Fruit fly (Drosophila melanogaster): Measurements from ENCODE around the gene Fkbp59.

Gene Fkbp59

DNA sequence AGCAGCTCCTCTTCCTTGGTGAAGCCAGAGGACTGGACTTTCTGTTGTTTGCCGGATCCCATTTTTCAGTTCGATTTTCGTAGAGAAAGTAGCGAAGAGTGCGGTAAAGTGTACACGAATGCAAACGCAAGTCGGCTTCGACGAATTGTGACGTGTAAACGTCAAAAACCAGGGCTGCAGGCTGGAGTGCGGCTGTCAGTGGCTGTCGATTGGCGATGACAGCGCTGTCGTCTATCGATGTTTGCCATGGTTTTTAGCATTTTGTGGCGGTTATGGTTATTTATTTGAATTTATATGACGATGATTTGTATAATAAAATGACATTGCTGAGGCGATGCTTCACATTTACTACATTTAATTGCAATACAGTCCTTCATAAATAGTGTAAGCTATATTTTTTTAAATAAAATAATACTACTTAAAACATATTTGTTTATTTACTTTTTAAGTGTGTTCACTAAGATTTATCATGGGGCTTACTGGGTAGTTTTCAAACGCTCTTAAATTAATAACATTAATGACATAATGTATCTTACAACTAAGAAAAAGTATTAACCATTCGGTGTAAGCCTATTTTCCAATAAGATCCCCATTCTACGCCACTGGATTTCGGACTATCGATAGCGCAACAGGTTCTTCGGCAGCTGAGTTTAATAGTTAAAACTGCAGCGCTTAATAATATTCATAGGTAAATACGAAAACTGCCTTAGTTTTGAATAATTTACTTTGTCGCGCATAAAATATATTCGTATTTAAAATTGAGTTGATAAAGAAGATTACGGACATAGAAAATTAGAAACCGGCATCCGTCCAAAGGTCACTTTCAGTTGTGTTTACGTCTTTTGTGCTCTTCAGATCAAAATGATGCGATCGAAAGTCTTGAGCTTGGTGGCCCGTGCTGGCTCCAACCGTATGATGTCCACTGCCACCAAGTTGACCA lies 30.5 kb downstream of the Fkbp59 start, which contains the start of the genes CG5885 and CG4598:
TSS of gene CG5885 (minus strand) at position 311 of the 940 bp plus-strand sequence.
TSS of gene CG4598 (plus strand) at position 599 of the 940 bp plus-strand sequence.
- peak; percentile 56 for TF ChIP-seq sage (GFP tag; optimal IDR thresholded peaks at IDR 0.05)
- no peak for TF ChIP-seq Mio (GFP tag; optimal IDR thresholded peaks at IDR 0.05)
- TF ChIP-seq CG32264 (GFP tag; optimal IDR thresholded peaks at IDR 0.05): no peak
- TF ChIP-seq br (GFP tag; optimal IDR thresholded peaks at IDR 0.05): peak; percentile 55
- TF ChIP-seq Hnf4 (GFP tag; optimal IDR thresholded peaks at IDR 0.05): peak; percentile 86
- TF ChIP-seq dsf (GFP tag; optimal IDR thresholded peaks at IDR 0.05; ENCODE audit: borderline replicate concordance): peak; percentile 28
- TF ChIP-seq Dif (GFP tag; optimal IDR thresholded peaks at IDR 0.05; ENCODE audit: partially characterized antibody): peak; percentile 45
- peak; percentile 61 for TF ChIP-seq psq (GFP tag; optimal IDR thresholded peaks at IDR 0.05)
- no peak for TF ChIP-seq Myc (optimal IDR thresholded peaks at IDR 0.05)
- peak; percentile 68 for TF ChIP-seq HLH106 (tag; optimal IDR thresholded peaks at IDR 0.05)
- TF ChIP-seq usp (GFP tag; optimal IDR thresholded peaks at IDR 0.05): no peak
- TF ChIP-seq rgr (GFP tag; optimal IDR thresholded peaks at IDR 0.05): peak; percentile 61
- peak in 1 of 2 experiments; percentile 83 for TF ChIP-seq foxo (GFP tag; optimal IDR thresholded peaks at IDR 0.05)
- TF ChIP-seq Sp1 (GFP tag; optimal IDR thresholded peaks at IDR 0.05): peak; percentile 68
- TF ChIP-seq Vsx2 (GFP tag; optimal IDR thresholded peaks at IDR 0.05; ENCODE audit: partially characterized antibody): no peak
- peak; percentile 36 for TF ChIP-seq woc (GFP tag; optimal IDR thresholded peaks at IDR 0.05)
- TF ChIP-seq dmrt93B (GFP tag; optimal IDR thresholded peaks at IDR 0.05): peak; percentile 19
- TF ChIP-seq Jra (GFP tag; optimal IDR thresholded peaks at IDR 0.05): peak; percentile 70
- peak; percentile 31 for TF ChIP-seq CG9705 (GFP tag; optimal IDR thresholded peaks at IDR 0.05)
- no peak for TF ChIP-seq Abd-B (GFP tag; optimal IDR thresholded peaks at IDR 0.05)
- peak; percentile 70 for TF ChIP-seq h (GFP tag; optimal IDR thresholded peaks at IDR 0.05)
- TF ChIP-seq Rel (GFP tag; optimal IDR thresholded peaks at IDR 0.05): no peak
- TF ChIP-seq Rel (tag; optimal IDR thresholded peaks at IDR 0.05): no peak
- no peak for TF ChIP-seq Dfd (GFP tag; optimal IDR thresholded peaks at IDR 0.05)
- TF ChIP-seq CrebA (GFP tag; optimal IDR thresholded peaks at IDR 0.05; ENCODE audit: borderline replicate concordance): peak; percentile 97
- TF ChIP-seq N (GFP tag; optimal IDR thresholded peaks at IDR 0.05): no peak
- TF ChIP-seq ey (GFP tag; optimal IDR thresholded peaks at IDR 0.05): peak; percentile 57
- TF ChIP-seq Hr83 (GFP tag; optimal IDR thresholded peaks at IDR 0.05; ENCODE audit: poor library complexity, severe bottlenecking): peak; percentile 56
- peak; percentile 79 for TF ChIP-seq fru (GFP tag; optimal IDR thresholded peaks at IDR 0.05)
- no peak for TF ChIP-seq jim (GFP tag; optimal IDR thresholded peaks at IDR 0.05)
- no peak for TF ChIP-seq Hr78 (GFP tag; optimal IDR thresholded peaks at IDR 0.05)
- TF ChIP-seq OdsH (GFP tag; optimal IDR thresholded peaks at IDR 0.05): peak; percentile 75
- no peak for TF ChIP-seq GATAd (GFP tag; optimal IDR thresholded peaks at IDR 0.05)
- TF ChIP-seq pan (optimal IDR thresholded peaks at IDR 0.05): no peak
- TF ChIP-seq lola (GFP tag; optimal IDR thresholded peaks at IDR 0.05): no peak
- TF ChIP-seq tai (GFP tag; optimal IDR thresholded peaks at IDR 0.05): no peak
- no peak for TF ChIP-seq brk (GFP tag; optimal IDR thresholded peaks at IDR 0.05)
- TF ChIP-seq sv (GFP tag; optimal IDR thresholded peaks at IDR 0.05): peak; percentile 47
- TF ChIP-seq dl (GFP tag; optimal IDR thresholded peaks at IDR 0.05; ENCODE audit: insufficient read depth in 1 of 2, partially characterized antibody in 2 of 2): peak in 1 of 2 experiments; percentile 5

DNA sequence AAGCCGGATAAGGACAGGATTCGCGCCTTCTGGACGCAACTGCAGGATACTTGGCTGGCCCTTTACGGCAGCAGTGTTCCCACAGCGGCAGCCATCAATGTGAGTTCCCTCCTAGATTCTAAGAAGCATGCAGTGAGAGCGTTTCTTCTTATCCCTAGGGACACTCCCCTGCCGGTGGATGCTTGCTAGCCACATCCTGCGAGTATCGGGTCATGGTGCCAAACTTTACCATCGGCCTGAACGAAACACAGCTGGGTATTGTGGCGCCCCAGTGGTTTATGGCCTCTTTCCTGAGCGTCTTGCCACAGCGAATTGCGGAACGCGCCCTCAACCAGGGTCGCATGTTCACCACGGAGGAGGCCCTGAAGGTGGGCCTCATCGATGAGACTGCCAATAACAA lies 31.4 kb downstream of the Fkbp59 start:
- no peak for TF ChIP-seq psq (GFP tag; optimal IDR thresholded peaks at IDR 0.05)
- TF ChIP-seq jim (GFP tag; optimal IDR thresholded peaks at IDR 0.05): no peak
- TF ChIP-seq Hr83 (GFP tag; optimal IDR thresholded peaks at IDR 0.05; ENCODE audit: poor library complexity, severe bottlenecking): no peak
- no peak for TF ChIP-seq sage (GFP tag; optimal IDR thresholded peaks at IDR 0.05)
- TF ChIP-seq h (GFP tag; optimal IDR thresholded peaks at IDR 0.05): no peak
- TF ChIP-seq rgr (GFP tag; optimal IDR thresholded peaks at IDR 0.05): no peak
- TF ChIP-seq OdsH (GFP tag; optimal IDR thresholded peaks at IDR 0.05): no peak
- TF ChIP-seq dl (GFP tag; optimal IDR thresholded peaks at IDR 0.05; ENCODE audit: insufficient read depth in 1 of 2, partially characterized antibody in 2 of 2): no peak

Measured in whole organism, wandering third instar larva.